Worm (Caenorhabditis elegans): Measurements from ENCODE around the gene C44C10.3.

C44C10.3 gene

DNA sequence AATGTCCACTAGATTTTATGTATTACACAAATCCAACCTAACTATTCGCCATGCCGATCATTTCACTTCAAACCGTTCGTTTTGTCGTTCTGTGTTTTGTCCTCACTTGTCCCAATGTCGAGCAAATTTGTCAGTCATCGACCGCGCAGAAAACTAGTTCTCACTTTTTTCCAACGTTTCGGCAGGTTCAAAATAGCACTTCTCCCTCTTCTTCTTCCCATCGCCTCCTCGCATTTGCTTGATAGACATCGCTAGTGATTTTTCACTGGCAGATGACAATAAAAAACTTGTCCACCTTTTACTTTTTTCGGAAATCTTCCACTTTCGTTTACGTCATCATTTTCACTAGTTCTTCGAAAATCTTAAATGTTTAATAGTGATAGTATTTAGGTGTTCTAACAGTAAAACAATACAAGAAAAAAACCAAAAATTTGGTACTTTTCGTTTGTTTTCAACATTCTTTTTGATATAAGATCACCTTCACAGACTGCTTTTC, 36.8 kb upstream of the C44C10.3 start:
- TF ChIP-seq hmg-4 (GFP tag; optimal IDR thresholded peaks at IDR 0.05) = no peak
- TF ChIP-seq B0310.2 (tag; optimal IDR thresholded peaks at IDR 0.05) = no peak
- no peak for TF ChIP-seq pes-1 (GFP tag; IDR thresholded peaks at IDR 0.05)
- no peak for TF ChIP-seq ceh-13 (GFP tag; optimal IDR thresholded peaks at IDR 0.05)
- no peak for TF ChIP-seq tbx-37 (GFP tag; conservative IDR thresholded peaks at IDR 0.05)
- no peak for TF ChIP-seq ceh-36 (tag; optimal IDR thresholded peaks at IDR 0.05)
- no peak for TF ChIP-seq tra-4 (tag; optimal IDR thresholded peaks at IDR 0.05)
- TF ChIP-seq scrt-1 (GFP tag; IDR thresholded peaks at IDR 0.05) = no peak
- TF ChIP-seq ama-1 (optimal IDR thresholded peaks at IDR 0.05) = no peak
- TF ChIP-seq sea-1 (GFP tag; conservative IDR thresholded peaks at IDR 0.05) = no peak
- TF ChIP-seq flt-1 (GFP tag; IDR thresholded peaks at IDR 0.05) = no peak
- TF ChIP-seq hnd-1 (tag; optimal IDR thresholded peaks at IDR 0.05) = no peak
- no peak for TF ChIP-seq tbx-11 (GFP tag; IDR thresholded peaks at IDR 0.05)
- no peak for TF ChIP-seq aly-1 (tag; optimal IDR thresholded peaks at IDR 0.05)
- no peak for TF ChIP-seq F13C5.2 (tag; optimal IDR thresholded peaks at IDR 0.05)
- no peak for TF ChIP-seq ets-7 (tag; optimal IDR thresholded peaks at IDR 0.05)
- TF ChIP-seq hmbx-1 (tag; optimal IDR thresholded peaks at IDR 0.05) = no peak

DNA sequence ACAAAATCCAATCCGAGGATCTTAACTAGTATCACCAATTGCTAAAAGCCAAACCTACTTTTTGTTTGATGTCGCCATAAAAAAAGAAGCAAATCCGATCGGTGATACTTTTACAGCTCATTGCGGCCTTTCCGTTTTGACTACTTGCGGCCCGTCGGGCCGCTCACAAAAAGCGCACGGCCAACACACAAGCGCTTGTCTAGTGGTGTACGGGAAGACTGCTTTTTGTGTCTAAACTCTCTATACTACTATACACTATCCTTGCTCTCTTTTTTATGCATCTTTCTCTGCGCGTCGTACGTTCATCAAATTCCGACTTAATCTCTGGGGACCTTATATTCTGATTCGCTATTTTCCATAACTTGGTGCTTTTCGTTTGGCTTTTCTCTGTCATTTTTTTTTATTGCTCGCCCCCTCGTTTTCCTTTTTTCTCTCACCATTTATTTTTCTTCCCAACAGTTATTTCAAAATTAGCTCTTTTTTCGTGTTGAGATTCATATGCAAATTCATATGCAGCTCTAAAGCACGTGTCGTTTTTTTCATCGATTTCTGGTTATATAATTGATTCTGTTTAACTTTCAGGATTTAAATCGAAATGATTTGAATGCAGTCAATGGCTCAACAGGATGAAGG, 35.7 kb upstream of the C44C10.3 start, which contains the start of gene noca-2:
Gene noca-2, plus strand, starts transcription at position 583 of the 633 bp plus-strand sequence.
- TF ChIP-seq aly-1 (tag; optimal IDR thresholded peaks at IDR 0.05) (no peak), hmg-4 (GFP tag; optimal IDR thresholded peaks at IDR 0.05) (peak; percentile 64), tra-4 (tag; optimal IDR thresholded peaks at IDR 0.05) (no peak), tbx-11 (GFP tag; IDR thresholded peaks at IDR 0.05) (no peak), hnd-1 (tag; optimal IDR thresholded peaks at IDR 0.05) (peak; percentile 12)

DNA sequence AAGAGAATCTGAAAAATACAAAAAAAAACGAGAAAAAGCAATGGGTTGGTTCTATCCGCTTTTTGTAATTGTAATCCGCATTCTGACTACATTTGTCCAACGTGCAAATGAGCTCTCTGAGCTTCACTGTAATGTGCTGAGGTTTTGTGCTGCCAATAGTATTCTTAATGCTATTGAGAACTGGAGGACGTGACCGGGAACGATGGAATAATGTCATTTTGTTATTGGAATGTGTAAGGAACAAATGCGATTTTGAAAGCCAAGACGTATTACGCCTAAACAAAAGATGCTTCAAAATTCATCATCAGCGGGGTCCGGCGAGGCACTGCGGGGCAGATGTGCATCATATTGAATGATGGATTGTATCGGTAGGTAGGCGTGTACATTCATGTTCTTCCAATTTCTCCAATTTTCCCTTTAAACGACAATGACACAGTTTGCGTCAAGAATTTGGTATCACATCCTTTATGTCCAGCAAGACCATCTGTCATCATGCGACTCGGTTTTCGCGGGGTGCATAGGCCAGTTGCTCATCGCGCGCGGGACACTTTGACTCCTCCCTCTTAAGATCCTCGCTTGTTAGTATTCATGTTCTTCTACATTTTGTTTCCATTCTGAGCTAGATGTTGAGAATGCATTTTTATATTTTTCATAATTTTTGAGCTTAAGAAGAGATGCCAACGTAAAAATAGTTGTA, 29.1 kb upstream of the C44C10.3 start:
- TF ChIP-seq ceh-13 (GFP tag; optimal IDR thresholded peaks at IDR 0.05) = no peak

DNA sequence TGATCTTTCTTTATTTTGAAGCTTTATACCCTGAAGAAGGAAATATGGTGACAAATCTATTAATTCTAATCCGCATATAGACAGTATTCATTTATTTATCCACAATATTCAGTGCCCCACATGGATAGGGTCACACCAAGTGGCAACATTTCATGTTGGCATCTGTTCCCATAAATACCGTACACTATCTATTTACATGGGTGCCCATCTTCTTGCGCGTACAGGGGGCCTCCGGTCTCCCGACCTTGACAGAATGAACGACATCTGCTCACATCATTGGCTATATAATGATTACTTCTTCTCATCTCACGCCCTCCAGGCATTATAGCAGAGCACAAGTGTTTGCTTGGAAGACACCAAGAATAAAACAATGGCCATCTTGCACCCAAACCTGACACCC, 26.8 kb upstream of the C44C10.3 start:
- no peak for TF ChIP-seq B0310.2 (tag; optimal IDR thresholded peaks at IDR 0.05)
- TF ChIP-seq sea-1 (GFP tag; conservative IDR thresholded peaks at IDR 0.05) = 0 out of 2 replicates have a peak, but pooled peaks have one; percentile 23

DNA sequence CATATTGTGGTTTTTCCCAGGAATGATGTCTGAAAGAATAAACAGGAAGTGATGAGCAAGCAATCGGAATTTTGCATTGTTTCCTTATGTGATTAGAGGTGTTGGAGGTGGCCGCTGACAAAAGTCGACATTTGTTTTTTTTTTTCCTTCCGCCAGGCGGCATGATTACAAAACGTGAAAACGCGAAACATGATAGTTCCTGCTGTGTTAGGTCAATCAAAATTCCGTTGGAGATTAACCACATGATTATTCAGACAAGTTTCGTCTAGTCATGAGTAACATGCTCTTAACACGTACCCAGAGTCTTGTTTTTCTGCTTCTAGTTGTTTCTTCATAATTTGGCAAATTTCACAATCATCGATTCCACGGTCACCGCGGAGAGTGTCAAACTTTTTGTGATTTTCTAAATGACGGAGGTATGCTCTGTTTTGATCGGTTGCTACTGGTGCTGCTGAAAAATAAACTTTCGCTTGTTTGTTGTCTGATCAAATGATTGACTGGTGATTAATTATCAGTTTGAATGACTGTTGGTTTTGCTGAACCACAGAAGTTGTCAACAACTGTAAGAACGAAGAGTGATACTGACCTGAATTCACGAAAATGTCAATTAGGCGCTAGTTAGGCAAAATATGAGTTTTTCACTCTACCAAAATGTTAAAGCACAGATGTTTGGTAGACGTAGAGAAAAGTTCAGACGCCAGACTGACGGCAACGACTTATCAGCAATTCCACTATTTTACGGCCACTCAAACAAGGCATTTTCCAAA, 22.9 kb upstream of the C44C10.3 start:
- TF ChIP-seq hmg-4 (GFP tag; optimal IDR thresholded peaks at IDR 0.05) = no peak
- no peak for TF ChIP-seq hnd-1 (tag; optimal IDR thresholded peaks at IDR 0.05)
- no peak for TF ChIP-seq ama-1 (optimal IDR thresholded peaks at IDR 0.05)
- no peak for TF ChIP-seq ceh-13 (GFP tag; optimal IDR thresholded peaks at IDR 0.05)
- TF ChIP-seq pes-1 (GFP tag; IDR thresholded peaks at IDR 0.05) = no peak
- no peak for TF ChIP-seq B0310.2 (tag; optimal IDR thresholded peaks at IDR 0.05)
- no peak for TF ChIP-seq tbx-11 (GFP tag; IDR thresholded peaks at IDR 0.05)
- no peak for TF ChIP-seq ceh-36 (tag; optimal IDR thresholded peaks at IDR 0.05)

DNA sequence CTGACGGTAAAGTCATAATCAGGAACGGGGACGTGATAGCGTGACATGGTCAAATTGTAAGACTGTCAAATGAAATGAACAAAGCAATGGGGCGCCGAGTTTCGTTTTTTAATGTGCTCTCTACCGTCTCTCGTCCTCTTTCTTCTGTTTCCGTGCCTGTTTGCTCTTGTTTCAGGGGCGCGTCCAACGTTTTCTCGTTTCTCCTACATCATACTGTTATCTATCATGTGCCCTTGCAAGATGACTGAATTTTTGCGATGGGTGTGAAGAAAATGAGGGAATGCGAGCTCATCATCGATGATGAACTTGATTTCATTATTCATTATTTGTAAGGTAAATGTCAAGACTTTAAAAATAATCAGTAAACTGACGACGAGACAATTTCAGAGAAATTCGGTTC, 21.5 kb upstream of the C44C10.3 start, which contains the start of gene T04F8.7:
Gene T04F8.7, minus strand, starts transcription at position 130 of the 400 bp plus-strand sequence.
- TF ChIP-seq F13C5.2 (tag; optimal IDR thresholded peaks at IDR 0.05) = no peak

DNA sequence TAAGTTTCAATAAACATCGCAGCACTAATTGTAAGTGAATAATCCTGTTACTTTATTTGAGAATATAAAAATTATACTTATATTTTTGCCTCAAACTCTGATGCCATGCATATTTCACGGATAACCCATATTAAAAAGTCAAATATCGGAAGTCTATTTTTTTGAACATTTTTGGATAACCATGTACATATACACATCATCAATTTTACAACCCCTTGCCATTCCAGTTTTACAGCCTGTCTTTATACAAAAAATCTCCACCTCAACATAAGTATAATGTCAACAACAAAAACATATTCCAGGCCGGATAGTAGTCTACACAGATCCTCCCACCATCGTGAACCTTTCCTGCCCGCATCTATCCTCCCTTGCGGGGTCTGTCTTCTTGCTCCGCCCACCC, 18.1 kb upstream of the C44C10.3 start, which contains the start of gene hnd-1:
Gene hnd-1, plus strand, starts transcription at position 301 of the 400 bp plus-strand sequence.
- TF ChIP-seq ets-7 (tag; optimal IDR thresholded peaks at IDR 0.05) (no peak), tra-4 (tag; optimal IDR thresholded peaks at IDR 0.05) (no peak), tbx-37 (GFP tag; conservative IDR thresholded peaks at IDR 0.05) (no peak), B0310.2 (tag; optimal IDR thresholded peaks at IDR 0.05) (no peak), ceh-13 (GFP tag; optimal IDR thresholded peaks at IDR 0.05) (no peak), ama-1 (optimal IDR thresholded peaks at IDR 0.05) (no peak), ceh-36 (tag; optimal IDR thresholded peaks at IDR 0.05) (no peak), flt-1 (GFP tag; IDR thresholded peaks at IDR 0.05) (no peak), hnd-1 (tag; optimal IDR thresholded peaks at IDR 0.05) (no peak), hmbx-1 (tag; optimal IDR thresholded peaks at IDR 0.05) (no peak), pes-1 (GFP tag; IDR thresholded peaks at IDR 0.05) (no peak), tbx-11 (GFP tag; IDR thresholded peaks at IDR 0.05) (no peak), F13C5.2 (tag; optimal IDR thresholded peaks at IDR 0.05) (no peak), scrt-1 (GFP tag; IDR thresholded peaks at IDR 0.05) (no peak), hmg-4 (GFP tag; optimal IDR thresholded peaks at IDR 0.05) (no peak), aly-1 (tag; optimal IDR thresholded peaks at IDR 0.05) (no peak), sea-1 (GFP tag; conservative IDR thresholded peaks at IDR 0.05) (no peak)

DNA sequence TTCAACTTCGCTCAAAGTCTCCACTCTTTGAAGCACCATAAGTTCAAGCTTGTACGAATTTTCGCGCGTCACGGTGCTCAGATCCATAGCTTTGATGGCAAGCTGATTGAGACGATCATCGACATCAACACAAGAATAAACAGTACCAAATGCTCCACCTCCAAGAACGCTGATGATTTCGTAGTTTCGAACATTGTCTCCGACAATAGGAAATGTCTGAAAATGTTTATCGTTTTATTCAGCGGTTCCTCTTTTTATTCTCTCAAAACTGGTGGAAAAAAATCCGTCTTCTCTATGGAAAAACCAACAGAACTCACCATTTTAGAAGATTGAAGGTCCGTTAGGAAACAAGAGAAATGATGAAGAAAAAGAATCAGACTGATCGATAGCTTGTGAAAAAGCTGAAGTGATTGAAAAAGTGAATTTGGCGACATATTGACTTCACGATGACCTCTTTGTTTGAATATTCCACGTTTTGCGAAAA, 14.5 kb upstream of the C44C10.3 start, which contains the start of gene C44C10.7:
Gene C44C10.7, minus strand, starts transcription at position 434 of the 484 bp plus-strand sequence.
- TF ChIP-seq ets-7 (tag; optimal IDR thresholded peaks at IDR 0.05) (no peak), F13C5.2 (tag; optimal IDR thresholded peaks at IDR 0.05) (no peak), pes-1 (GFP tag; IDR thresholded peaks at IDR 0.05) (no peak), ceh-13 (GFP tag; optimal IDR thresholded peaks at IDR 0.05) (no peak), hnd-1 (tag; optimal IDR thresholded peaks at IDR 0.05) (no peak), hmg-4 (GFP tag; optimal IDR thresholded peaks at IDR 0.05) (no peak)

All from whole organism, early embryonic.